Worm (Caenorhabditis elegans) whole organism, L4 larva: Measurements from ENCODE around the gene ZK512.11.

Experiments
- D1046.2 ChIP-seq: fragments of 200-800 bp; sonication (Bioruptor generic); IDR thresholded peaks from 2 replicates; pipeline ENCODE4 v1.3.6; 2022; ENCODE audit warnings: missing genetic modification characterization, missing compliant biosample characterization
- F10B5.3 ChIP-seq: sonication (generic microtip); optimal IDR thresholded peaks from 2 replicates; lab custom pipeline; 2016; ENCODE audit warnings: mild to moderate bottlenecking, missing genetic modification characterization, missing compliant biosample characterization
- F37D6.2 ChIP-seq: sonication (generic microtip); optimal IDR thresholded peaks from 2 replicates; lab custom pipeline; 2016; ENCODE audit warnings: mild to moderate bottlenecking, missing genetic modification characterization, missing compliant biosample characterization
- F44E2.7 ChIP-seq: fragments of 200-800 bp; sonication (Bioruptor generic); IDR thresholded peaks from 2 replicates; pipeline ENCODE4 v2.1.2; 2022; ENCODE audit warnings: missing genetic modification characterization, missing compliant biosample characterization
- R02D3.7 ChIP-seq: fragments of 150-350 bp; sonication (generic microtip); optimal IDR thresholded peaks from 3 replicates; lab custom pipeline; 2014; ENCODE audit warnings: missing biosample characterization, missing genetic modification characterization
- T26A8.4 ChIP-seq: fragments of 200-800 bp; sonication (Bioruptor generic); IDR thresholded peaks from 2 replicates; pipeline ENCODE4 v1.3.6; 2022; ENCODE audit warnings: missing genetic modification characterization, missing compliant biosample characterization
- Y105C5A.15 ChIP-seq: fragments of 200-800 bp; sonication (Bioruptor generic); IDR thresholded peaks from 2 replicates; pipeline ENCODE4 v1.3.6; 2022; ENCODE audit warnings: missing genetic modification characterization, missing compliant biosample characterization
- Y75B8A.6 ChIP-seq: fragments of 200-800 bp; sonication (Bioruptor generic); IDR thresholded peaks from 2 replicates; pipeline ENCODE4 v1.3.6; 2022; ENCODE audit warnings: missing genetic modification reagents, missing genetic modification characterization, missing compliant biosample characterization
- attf-4 ChIP-seq: sonication (generic microtip); optimal IDR thresholded peaks from 3 replicates; lab custom pipeline; 2017; ENCODE audit warnings: missing biosample characterization, missing genetic modification characterization
- ceh-44 ChIP-seq: fragments of 200-800 bp; sonication (Bioruptor generic); IDR thresholded peaks from 2 replicates; pipeline ENCODE4 v1.3.6; 2022; ENCODE audit warnings: missing genetic modification reagents, missing genetic modification characterization, missing compliant biosample characterization
- ceh-62 ChIP-seq: sonication (generic microtip); optimal IDR thresholded peaks from 2 replicates; lab custom pipeline; 2017; ENCODE audit warnings: missing biosample characterization, missing genetic modification characterization
- ceh-82 ChIP-seq: sonication (generic microtip); optimal IDR thresholded peaks from 2 replicates; lab custom pipeline; 2017; ENCODE audit warnings: missing biosample characterization, missing genetic modification characterization
- ces-1 ChIP-seq: fragments of 150-350 bp; sonication (generic microtip); optimal IDR thresholded peaks from 4 replicates; lab custom pipeline; 2014; ENCODE audit warnings: missing biosample characterization, missing genetic modification reagents, missing genetic modification characterization
- ctbp-1 ChIP-seq: fragments of 200-800 bp; sonication (Bioruptor generic); IDR thresholded peaks from 2 replicates; pipeline ENCODE4 v1.3.6; 2022; ENCODE audit warnings: missing genetic modification reagents, missing genetic modification characterization, missing compliant biosample characterization
- daf-12 ChIP-seq: fragments of 150-350 bp; optimal IDR thresholded peaks from 2 replicates; lab custom pipeline; 2014; ENCODE audit warnings: missing biosample characterization, missing genetic modification reagents, missing genetic modification characterization
- daf-19 ChIP-seq: fragments of 200-800 bp; sonication (Bioruptor generic); conservative IDR thresholded peaks from 2 replicates; pipeline ENCODE4 v1.3.6; 2022; ENCODE audit warnings: missing genetic modification characterization, missing compliant biosample characterization
- dmd-9 ChIP-seq: fragments of 200-800 bp; sonication (Bioruptor generic); IDR thresholded peaks from 2 replicates; pipeline ENCODE4 v1.3.6; 2022; ENCODE audit warnings: missing genetic modification reagents, missing genetic modification characterization, missing compliant biosample characterization
- duxl-1 ChIP-seq: sonication (generic microtip); optimal IDR thresholded peaks from 2 replicates; lab custom pipeline; 2016; ENCODE audit warnings: mild to moderate bottlenecking, missing genetic modification characterization, moderate library complexity, missing compliant biosample characterization; ENCODE audit not compliant: poor library complexity
- dve-1 ChIP-seq: sonication (generic microtip); optimal IDR thresholded peaks from 2 replicates; lab custom pipeline; 2017; ENCODE audit warnings: antibody characterized with exemption, mild to moderate bottlenecking, missing genetic modification characterization, missing compliant biosample characterization; ENCODE audit not compliant: insufficient read depth
- egl-27 ChIP-seq: sonication (generic microtip); optimal IDR thresholded peaks from 3 replicates; lab custom pipeline; 2017; ENCODE audit warnings: missing biosample characterization, missing genetic modification reagents, missing genetic modification characterization
- fkh-10 ChIP-seq: fragments of 150-350 bp; optimal IDR thresholded peaks from 2 replicates; lab custom pipeline; 2014; ENCODE audit warnings: missing biosample characterization, missing genetic modification reagents, missing genetic modification characterization
- fos-1 ChIP-seq: fragments of 150-350 bp; optimal IDR thresholded peaks from 2 replicates; lab custom pipeline; 2014; ENCODE audit warnings: missing biosample characterization, missing genetic modification characterization
- gei-8 ChIP-seq: fragments of 200-800 bp; sonication (Bioruptor generic); optimal IDR thresholded peaks from 2 replicates; lab custom pipeline; 2018; ENCODE audit warnings: mild to moderate bottlenecking, missing genetic modification characterization, missing compliant biosample characterization
- hlh-30 ChIP-seq: sonication (generic microtip); optimal IDR thresholded peaks from 2 replicates; lab custom pipeline; 2017; ENCODE audit warnings: antibody characterized with exemption, mild to moderate bottlenecking, missing genetic modification characterization, missing compliant biosample characterization; ENCODE audit not compliant: insufficient read depth
- hmg-1.1 ChIP-seq: fragments of 200-800 bp; sonication (Bioruptor generic); IDR thresholded peaks from 2 replicates; pipeline ENCODE4 v1.3.6; 2022; ENCODE audit warnings: missing genetic modification reagents, missing genetic modification characterization, missing compliant biosample characterization
- lim-7 ChIP-seq: fragments of 200-800 bp; sonication (Bioruptor generic); IDR thresholded peaks from 2 replicates; pipeline ENCODE4 v1.3.6; 2022; ENCODE audit warnings: missing genetic modification characterization, missing compliant biosample characterization
- lin-1 ChIP-seq: fragments of 200-800 bp; sonication (Bioruptor generic); IDR thresholded peaks from 2 replicates; pipeline ENCODE4 v1.3.6; 2022; ENCODE audit warnings: missing genetic modification reagents, missing genetic modification characterization, missing compliant biosample characterization
- lin-29 ChIP-seq: fragments of 200-800 bp; sonication (Bioruptor generic); IDR thresholded peaks from 2 replicates; pipeline ENCODE4 v1.3.6; 2022; ENCODE audit warnings: missing genetic modification reagents, missing genetic modification characterization, missing compliant biosample characterization
- madf-9 ChIP-seq: fragments of 200-800 bp; sonication (Bioruptor generic); conservative IDR thresholded peaks from 2 replicates; pipeline ENCODE4 v1.3.6; 2022; ENCODE audit warnings: missing genetic modification reagents, missing genetic modification characterization, missing compliant biosample characterization
- mxl-2 ChIP-seq: fragments of 200-800 bp; sonication (Bioruptor generic); conservative IDR thresholded peaks from 2 replicates; pipeline ENCODE4 v1.3.6; 2022; ENCODE audit warnings: missing genetic modification reagents, missing genetic modification characterization, missing compliant biosample characterization
- nhr-11 ChIP-seq: fragments of 150-350 bp; optimal IDR thresholded peaks from 2 replicates; lab custom pipeline; 2014; ENCODE audit warnings: missing biosample characterization, missing genetic modification characterization
- nhr-28 ChIP-seq: fragments of 150-350 bp; optimal IDR thresholded peaks from 2 replicates; lab custom pipeline; 2014; ENCODE audit warnings: missing biosample characterization, missing genetic modification characterization
- nhr-42 ChIP-seq: fragments of 200-800 bp; sonication (Bioruptor generic); IDR thresholded peaks from 2 replicates; pipeline ENCODE4 v1.3.6; 2022; ENCODE audit warnings: missing genetic modification characterization, missing compliant biosample characterization
- nhr-77 ChIP-seq: fragments of 150-350 bp; optimal IDR thresholded peaks from 2 replicates; lab custom pipeline; 2014; ENCODE audit warnings: missing biosample characterization, missing genetic modification characterization
- pqm-1 ChIP-seq: sonication (generic microtip); optimal IDR thresholded peaks from 2 replicates; lab custom pipeline; 2017; ENCODE audit warnings: missing biosample characterization, missing genetic modification characterization
- rbr-2 ChIP-seq: sonication (generic microtip); optimal IDR thresholded peaks from 2 replicates; lab custom pipeline; 2016; ENCODE audit warnings: missing genotype, missing genetic modification characterization, missing compliant biosample characterization
- sdz-12 ChIP-seq: fragments of 200-800 bp; sonication (Bioruptor generic); optimal IDR thresholded peaks from 2 replicates; lab custom pipeline; 2018; ENCODE audit warnings: mild to moderate bottlenecking, missing genetic modification characterization, missing compliant biosample characterization
- skn-1 ChIP-seq: fragments of 150-350 bp; optimal IDR thresholded peaks from 2 replicates; lab custom pipeline; 2014; ENCODE audit warnings: missing biosample characterization, missing genetic modification characterization
- spr-1 ChIP-seq: sonication (generic microtip); optimal IDR thresholded peaks from 2 replicates; lab custom pipeline; 2016; ENCODE audit warnings: mild to moderate bottlenecking, missing genetic modification characterization, missing compliant biosample characterization
- tag-97 ChIP-seq: fragments of 200-800 bp; sonication (Bioruptor generic); IDR thresholded peaks from 2 replicates; pipeline ENCODE4 v1.3.6; 2022; ENCODE audit warnings: missing genetic modification characterization, missing compliant biosample characterization
- vab-7 ChIP-seq: fragments of 200-800 bp; sonication (Bioruptor generic); IDR thresholded peaks from 2 replicates; pipeline ENCODE4 v1.3.6; 2022; ENCODE audit warnings: missing genetic modification reagents, missing genetic modification characterization, missing compliant biosample characterization
- zag-1 ChIP-seq: fragments of 150-350 bp; optimal IDR thresholded peaks from 2 replicates; lab custom pipeline; 2014; ENCODE audit warnings: missing biosample characterization, missing genetic modification characterization
- zfp-2 ChIP-seq: sonication (generic microtip); optimal IDR thresholded peaks from 2 replicates; lab custom pipeline; 2016; ENCODE audit warnings: mild to moderate bottlenecking, missing genetic modification characterization, missing compliant biosample characterization
- ztf-7 ChIP-seq: fragments of 150-350 bp; optimal IDR thresholded peaks from 2 replicates; lab custom pipeline; 2014; ENCODE audit warnings: missing biosample characterization, missing genetic modification characterization

ZK512.11 gene

ce11 chrIII:9104060-9104459 is 40.0 kb upstream of the ZK512.11 start (continued):
- TF ChIP-seq nhr-77 (no peak), Y105C5A.15 (GFP tag; lab: Robert Waterston, UW) (peak; percentile 77; the same call in 1 of the 2 replicates), sdz-12 (GFP tag; lab: Kevin White, UChicago) (no peak), vab-7 (GFP tag; lab: Robert Waterston, UW) (peak; percentile 90), hmg-1.1 (peak; percentile 70), mxl-2 (0 out of 2 replicates have a peak, but pooled peaks have one; percentile 35), rbr-2 (peak; percentile 38), Y75B8A.6 (GFP tag; lab: Robert Waterston, UW) (no peak), ces-1 (GFP tag; lab: Kevin White, UChicago) (no peak), tag-97 (GFP tag; lab: Robert Waterston, UW) (no peak), dmd-9 (peak; percentile 67), daf-12 (no peak), ceh-62 (no peak), nhr-42 (GFP tag; lab: Robert Waterston, UW) (no peak), lin-29 (0 out of 2 replicates have a peak, but pooled peaks have one; percentile 56), ceh-82 (tag; lab: Kevin White, UChicago) (no peak), fkh-10 (GFP tag; lab: Kevin White, UChicago) (no peak), zag-1 (no peak), ceh-44 (GFP tag; lab: Robert Waterston, UW) (peak; percentile 91), ztf-7 (tag; lab: Kevin White, UChicago) (no peak), F44E2.7 (GFP tag; lab: Robert Waterston, UW) (0 out of 2 replicates have a peak, but pooled peaks have one; percentile 71), lim-7 (GFP tag; lab: Robert Waterston, UW) (peak; percentile 95), gei-8 (GFP tag; lab: Kevin White, UChicago) (peak; percentile 52), spr-1 (tag; lab: Kevin White, UChicago) (peak; percentile 41), nhr-28 (tag; lab: Kevin White, UChicago) (peak; percentile 17), lin-1 (0 out of 2 replicates have a peak, but pooled peaks have one; percentile 16), zfp-2 (tag; lab: Kevin White, UChicago) (no peak), madf-9 (peak; percentile 65), attf-4 (tag; lab: Kevin White, UChicago) (no peak), F10B5.3 (tag; lab: Kevin White, UChicago) (no peak), hlh-30 (tag; lab: Kevin White, UChicago) (no peak), egl-27 (tag; lab: Kevin White, UChicago) (no peak), T26A8.4 (GFP tag; lab: Robert Waterston, UW) (peak; percentile 74), F37D6.2 (tag; lab: Kevin White, UChicago) (no peak), ctbp-1 (GFP tag; lab: Robert Waterston, UW) (peak; percentile 68)

- TF ChIP-seq dve-1 (tag; lab: Kevin White, UChicago): peak; percentile 15
- TF ChIP-seq hlh-30 (tag; lab: Kevin White, UChicago): peak; percentile 9
- no peak for TF ChIP-seq pqm-1 (tag; lab: Kevin White, UChicago)
- no peak for TF ChIP-seq daf-19 (GFP tag; lab: Robert Waterston, UW)
- no peak for TF ChIP-seq attf-4 (tag; lab: Kevin White, UChicago)
Observed at ce11 chrIII:9105653-9106052, 38.4 kb upstream of the ZK512.11 start.

ce11 chrIII:9109172-9109571 is 34.8 kb upstream of the ZK512.11 start, which contains the start of gene cya-1:
Gene cya-1, minus strand, starts transcription at chrIII:9109272.
- TF ChIP-seq F44E2.7 (GFP tag; lab: Robert Waterston, UW): no peak
- TF ChIP-seq zfp-2 (tag; lab: Kevin White, UChicago): no peak
- no peak for TF ChIP-seq D1046.2 (GFP tag; lab: Robert Waterston, UW)
- no peak for TF ChIP-seq egl-27 (tag; lab: Kevin White, UChicago)
- TF ChIP-seq dve-1 (tag; lab: Kevin White, UChicago): no peak
- no peak for TF ChIP-seq F10B5.3 (tag; lab: Kevin White, UChicago)
- TF ChIP-seq lin-29: no peak
- TF ChIP-seq nhr-11 (tag; lab: Kevin White, UChicago): no peak
- no peak for TF ChIP-seq ztf-7 (tag; lab: Kevin White, UChicago)
- TF ChIP-seq ceh-82 (tag; lab: Kevin White, UChicago): no peak
- no peak for TF ChIP-seq fos-1
- TF ChIP-seq skn-1: no peak
- TF ChIP-seq R02D3.7 (tag; lab: Kevin White, UChicago): no peak
- no peak for TF ChIP-seq attf-4 (tag; lab: Kevin White, UChicago)
- no peak for TF ChIP-seq duxl-1 (tag; lab: Kevin White, UChicago)
- no peak for TF ChIP-seq daf-12
